Fruit fly (Drosophila melanogaster) whole organism, embryonic: ENCODE measurements around the gene CG17996.
A peak's percentile ranks its signal among the peaks of the same experiment; 100 is the strongest.

Experiments used
- B-H2 ChIP-seq: fragments of 200-800 bp; sonication (Bioruptor generic); optimal IDR thresholded peaks from 2 replicates; lab custom pipeline; 2018; ENCODE audit warnings: missing biosample characterization, mild to moderate bottlenecking, missing genetic modification characterization
- CG10209 ChIP-seq: fragments of 200-800 bp; sonication (Bioruptor generic); optimal IDR thresholded peaks from 3 replicates; lab custom pipeline; 2017; ENCODE audit warnings: missing biosample characterization, mild to moderate bottlenecking, missing genetic modification characterization, missing genetic modification reagents
- CG10979 ChIP-seq: fragments of 200-800 bp; sonication (Bioruptor generic); optimal IDR thresholded peaks from 2 replicates; lab custom pipeline; 2018; ENCODE audit warnings: missing biosample characterization, mild to moderate bottlenecking, missing genetic modification characterization, moderate library complexity
- CG13624 ChIP-seq: fragments of 200-800 bp; sonication (Bioruptor generic); optimal IDR thresholded peaks from 2 replicates; lab custom pipeline; 2016; ENCODE audit warnings: missing biosample characterization, missing genetic modification characterization
- CG14860 ChIP-seq: fragments of 200-800 bp; sonication (Bioruptor generic); IDR thresholded peaks from 3 replicates; pipeline ENCODE4 v1.3.6; 2022; ENCODE audit warnings: missing biosample characterization, missing genetic modification characterization; ENCODE audit not compliant: partially characterized antibody
- CG2116 ChIP-seq: fragments of 200-800 bp; sonication (Bioruptor generic); optimal IDR thresholded peaks from 3 replicates; lab custom pipeline; 2018; ENCODE audit warnings: missing biosample characterization, mild to moderate bottlenecking, missing genetic modification characterization
- CG2712 ChIP-seq: fragments of 200-800 bp; optimal IDR thresholded peaks from 3 replicates; lab custom pipeline; 2019; ENCODE audit warnings: missing biosample characterization, mild to moderate bottlenecking, missing genetic modification characterization, moderate library complexity
- CHES-1-like ChIP-seq: fragments of 200-800 bp; sonication (Bioruptor generic); optimal IDR thresholded peaks from 2 replicates; lab custom pipeline; 2016; ENCODE audit warnings: missing biosample characterization, missing genetic modification characterization
- H2.0 ChIP-seq: fragments of 200-800 bp; sonication (Bioruptor generic); IDR thresholded peaks from 2 replicates; pipeline ENCODE4 v1.3.6; 2022; ENCODE audit warnings: missing biosample characterization, missing genetic modification characterization
- HHEX ChIP-seq: fragments of 200-800 bp; sonication (Bioruptor generic); optimal IDR thresholded peaks from 3 replicates; lab custom pipeline; 2017; ENCODE audit warnings: missing biosample characterization, mild to moderate bottlenecking, missing genetic modification characterization, missing genetic modification reagents
- Hr51 ChIP-seq, 2 experiments: fragments of 200-800 bp; sonication (Bioruptor generic); optimal IDR thresholded peaks; 2 replicates in 1 of 2; 3 replicates in 1 of 2; lab custom pipeline; 2016 to 2018; ENCODE audit warnings: missing biosample characterization in 2 of 2, missing genetic modification characterization in 2 of 2, mild to moderate bottlenecking in 1 of 2, moderate library complexity in 1 of 2
- Nf-YC ChIP-seq: fragments of 200-800 bp; optimal IDR thresholded peaks from 3 replicates; lab custom pipeline; 2019; ENCODE audit warnings: missing biosample characterization, mild to moderate bottlenecking, missing genetic modification characterization, moderate library complexity
- al ChIP-seq: fragments of 200-800 bp; sonication (Bioruptor generic); IDR thresholded peaks from 2 replicates; pipeline ENCODE4 v1.3.6; 2022; ENCODE audit warnings: missing biosample characterization, missing genetic modification characterization
- br ChIP-seq: fragments of >200 bp; optimal IDR thresholded peaks from 2 replicates; lab custom pipeline; 2017
- fd96Cb ChIP-seq: fragments of 200-800 bp; sonication (Bioruptor generic); optimal IDR thresholded peaks from 2 replicates; lab custom pipeline; 2018; ENCODE audit warnings: missing biosample characterization, mild to moderate bottlenecking, missing genetic modification characterization, moderate library complexity
- lov ChIP-seq, 2 experiments: fragments of 200-800 bp in 1 of 2; fragments of >200 bp in 1 of 2; sonication (Bioruptor generic) in 1 of 2; IDR thresholded peaks in 1 of 2; optimal IDR thresholded peaks in 1 of 2; 2 replicates in 1 of 2; 3 replicates in 1 of 2; pipeline versions ENCODE4 v1.3.6 to Lab custom; 2017 to 2022; ENCODE audit warnings: missing biosample characterization in 1 of 2, missing genetic modification characterization in 1 of 2
- pros ChIP-seq: fragments of 200-800 bp; sonication (Bioruptor generic); optimal IDR thresholded peaks from 3 replicates; lab custom pipeline; 2019; ENCODE audit warnings: missing biosample characterization, mild to moderate bottlenecking, missing genetic modification characterization, moderate library complexity
- scrt ChIP-seq: fragments of 200-800 bp; sonication (Bioruptor generic); optimal IDR thresholded peaks from 2 replicates; lab custom pipeline; 2018; ENCODE audit warnings: missing biosample characterization, mild to moderate bottlenecking, missing genetic modification characterization, moderate library complexity
- vnd ChIP-seq: fragments of 200-800 bp; sonication (Bioruptor generic); IDR thresholded peaks from 3 replicates; pipeline ENCODE4 v1.3.6; 2022; ENCODE audit warnings: missing biosample characterization, missing genetic modification characterization; ENCODE audit not compliant: partially characterized antibody
- zen ChIP-seq: fragments of 200-800 bp; sonication (Bioruptor generic); optimal IDR thresholded peaks from 3 replicates; lab custom pipeline; 2018; ENCODE audit warnings: missing biosample characterization, mild to moderate bottlenecking, missing genetic modification characterization, moderate library complexity

Gene CG17996

DNA sequence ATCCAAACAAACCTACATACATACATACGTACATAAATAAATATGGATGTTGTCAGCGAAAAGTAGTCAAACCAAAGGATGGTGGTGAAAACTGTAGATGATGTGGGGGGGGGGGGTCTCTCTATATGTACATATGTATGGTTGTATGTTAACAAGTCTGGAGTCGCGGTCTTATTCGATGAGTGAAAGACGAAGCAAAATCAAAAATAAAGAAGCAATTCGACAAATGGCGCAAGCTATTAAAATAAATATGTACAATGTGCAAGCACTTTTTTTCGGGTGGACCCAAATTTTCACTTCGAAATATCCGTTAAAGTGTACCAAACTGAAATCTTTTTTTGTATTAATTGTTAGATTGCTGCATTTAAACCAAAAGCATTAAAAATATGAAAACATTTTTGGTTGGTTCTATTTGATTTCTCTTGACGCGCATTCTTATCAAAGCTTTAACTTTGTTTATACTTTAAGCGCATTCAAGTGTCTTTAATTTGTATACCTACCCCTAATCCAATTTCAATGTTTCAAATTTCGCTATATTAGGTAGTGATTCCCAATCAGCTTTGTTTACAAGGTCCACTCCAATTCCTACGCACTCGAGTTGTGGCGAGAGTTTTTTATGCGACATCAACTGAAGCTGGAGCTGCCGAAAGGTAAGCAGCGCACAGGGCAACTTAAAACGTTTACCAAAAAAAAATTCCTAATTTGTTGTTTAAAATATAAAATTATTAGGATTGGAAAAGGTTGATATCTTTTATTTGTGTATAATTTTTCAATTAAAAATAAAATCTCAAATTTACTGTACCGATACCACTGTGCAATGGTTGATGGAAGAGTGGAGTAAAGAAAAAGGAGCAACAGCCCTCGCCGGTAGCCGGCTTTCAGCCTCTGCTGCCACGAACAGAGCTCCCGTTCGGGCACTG, 46.6 kb downstream of the CG17996 start, which contains the start of gene CG31807 (continued):
- TF ChIP-seq fd96Cb (tag; lab: Kevin White, UChicago): peak; percentile 45
- no peak for TF ChIP-seq CG14860 (GFP tag; lab: Robert Waterston, UW)
- peak; percentile 24 to 90 for TF ChIP-seq Hr51 (GFP tag; optimal IDR thresholded peaks at IDR 0.05; lab: Kevin White, UChicago)
- TF ChIP-seq scrt (GFP tag; lab: Kevin White, UChicago): peak; percentile 77

DNA sequence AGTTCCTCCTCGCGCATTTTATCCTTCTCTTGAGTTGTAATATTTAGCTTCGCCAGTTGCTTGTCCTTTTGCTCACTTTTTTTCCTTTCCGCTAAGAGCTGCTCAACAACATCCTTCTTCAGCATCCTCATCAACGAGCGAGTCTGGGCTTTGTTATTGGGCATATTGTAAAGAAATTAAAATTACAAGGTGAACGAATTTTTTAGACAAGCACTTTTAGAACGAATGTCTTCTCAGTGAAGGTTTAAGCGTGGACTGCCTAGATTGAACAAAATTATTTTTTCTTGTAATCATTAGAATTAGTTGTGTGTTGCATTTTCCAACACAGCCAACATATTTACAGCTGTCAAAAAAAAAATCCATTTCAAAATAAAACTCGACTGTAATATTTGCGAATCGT, 48.6 kb downstream of the CG17996 start, which contains the start of gene CG33552:
TSS of gene CG33552 (plus strand) at position 301 of the 400 bp plus-strand sequence.
- TF ChIP-seq HHEX (GFP tag; lab: Kevin White, UChicago): no peak
- no peak for TF ChIP-seq vnd (GFP tag; lab: Robert Waterston, UW)
- TF ChIP-seq br (lab: Kevin White, UChicago): no peak
- no peak for TF ChIP-seq CHES-1-like (GFP tag; lab: Kevin White, UChicago)
- TF ChIP-seq B-H2 (GFP tag; lab: Kevin White, UChicago): no peak
- no peak for TF ChIP-seq CG13624 (GFP tag; lab: Kevin White, UChicago)
- no peak for TF ChIP-seq CG2116 (GFP tag; lab: Kevin White, UChicago)
- no peak for TF ChIP-seq al (GFP tag; lab: Robert Waterston, UW)
- no peak for TF ChIP-seq CG10209 (GFP tag; lab: Kevin White, UChicago)
- TF ChIP-seq CG2712 (tag; lab: Kevin White, UChicago): no peak
- TF ChIP-seq CG10979: no peak
- TF ChIP-seq lov (optimal IDR thresholded peaks at IDR 0.05; lab: Kevin White, UChicago): no peak
- no peak for TF ChIP-seq lov (GFP tag; IDR thresholded peaks at IDR 0.05; lab: Robert Waterston, UW)
- TF ChIP-seq Nf-YC (tag; lab: Kevin White, UChicago): no peak
- TF ChIP-seq zen (tag; lab: Kevin White, UChicago): no peak
- no peak for TF ChIP-seq pros
- TF ChIP-seq H2.0 (GFP tag; lab: Robert Waterston, UW): no peak
